Worm (Caenorhabditis elegans) whole organism, midembryonic: Measurements from ENCODE around the gene cutl-9.

ENCODE experiments used
- flt-1 ChIP-seq: fragments of 200-800 bp; sonication (Bioruptor generic); IDR thresholded peaks from 2 replicates; pipeline ENCODE4 v1.3.6; 2022; ENCODE audit warnings: missing genetic modification characterization, missing compliant biosample characterization
- klf-2 ChIP-seq: fragments of 200-800 bp; sonication (Bioruptor generic); conservative IDR thresholded peaks from 2 replicates; pipeline ENCODE4 v1.3.6; 2022; ENCODE audit warnings: missing genetic modification reagents, missing genetic modification characterization, missing compliant biosample characterization
- ztf-29 ChIP-seq: fragments of 200-800 bp; sonication (Bioruptor generic); IDR thresholded peaks from 2 replicates; pipeline ENCODE4 v1.3.6; 2022; ENCODE audit warnings: missing genetic modification reagents, missing genetic modification characterization, missing compliant biosample characterization

- TF ChIP-seq flt-1 (GFP tag; lab: Robert Waterston, UW) (no peak), ztf-29 (GFP tag; lab: Robert Waterston, UW) (no peak), klf-2 (GFP tag; lab: Robert Waterston, UW) (no peak)
Observed at ce11 chrII:10580833-10581232, 41.2 kb upstream of the cutl-9 start, which contains the start of gene dap-3.
